Worm (Caenorhabditis elegans) whole organism, young adult: Measurements from ENCODE around the gene nhr-193.
"Not testable (repeated sequence)": the region's sequence is repeated elsewhere in the genome, so short reads cannot be mapped to it uniquely, and the experiment has no call there.

Experiments
- B0261.1 ChIP-seq: sonication (generic microtip); optimal IDR thresholded peaks from 2 replicates; lab custom pipeline; 2016; ENCODE audit warnings: mild to moderate bottlenecking, missing genetic modification characterization, moderate library complexity, missing compliant biosample characterization
- B0336.3 ChIP-seq: fragments of 200-800 bp; sonication (Bioruptor generic); IDR thresholded peaks from 2 replicates; pipeline ENCODE4 v1.3.6; 2022; ENCODE audit warnings: missing genetic modification characterization, missing compliant biosample characterization
- C17E4.6 ChIP-seq: fragments of 200-800 bp; sonication (Bioruptor generic); IDR thresholded peaks from 2 replicates; pipeline ENCODE4 v1.3.6; 2022; ENCODE audit warnings: missing genetic modification reagents, missing genetic modification characterization, missing compliant biosample characterization
- F55B11.4 ChIP-seq: sonication (generic microtip); optimal IDR thresholded peaks from 2 replicates; lab custom pipeline; 2016; ENCODE audit warnings: missing compliant biosample characterization, missing genetic modification characterization, borderline replicate concordance; ENCODE audit not compliant: insufficient read depth
- F57A8.1 ChIP-seq: fragments of 200-800 bp; sonication (Bioruptor generic); optimal IDR thresholded peaks from 2 replicates; lab custom pipeline; 2018; ENCODE audit warnings: mild to moderate bottlenecking, missing genetic modification characterization, moderate library complexity, missing compliant biosample characterization
- Y53F4B.3 ChIP-seq: fragments of 200-800 bp; sonication (Bioruptor generic); IDR thresholded peaks from 2 replicates; pipeline ENCODE4 v1.3.6; 2022; ENCODE audit warnings: missing genetic modification reagents, missing genetic modification characterization, missing compliant biosample characterization
- Y53G8AR.9 ChIP-seq: fragments of 200-800 bp; sonication (Bioruptor generic); conservative IDR thresholded peaks from 2 replicates; pipeline ENCODE4 v1.3.6; 2022; ENCODE audit warnings: missing genetic modification reagents, missing genetic modification characterization, missing compliant biosample characterization
- Y56A3A.18 ChIP-seq: fragments of 200-800 bp; sonication (Bioruptor generic); IDR thresholded peaks from 2 replicates; pipeline ENCODE4 v1.3.6; 2022; ENCODE audit warnings: missing genetic modification reagents, missing genetic modification characterization, missing compliant biosample characterization
- Y67H2A.10 ChIP-seq: fragments of 200-800 bp; sonication (Bioruptor generic); conservative IDR thresholded peaks from 2 replicates; pipeline ENCODE4 v1.3.6; 2022; ENCODE audit warnings: missing genetic modification reagents, missing genetic modification characterization, missing compliant biosample characterization
- Y79H2A.3 ChIP-seq: fragments of 200-800 bp; sonication (Bioruptor generic); conservative IDR thresholded peaks from 2 replicates; pipeline ENCODE4 v1.3.6; 2022; ENCODE audit warnings: missing genetic modification reagents, missing genetic modification characterization, missing compliant biosample characterization
- bed-1 ChIP-seq: fragments of 200-800 bp; sonication (Bioruptor generic); IDR thresholded peaks from 2 replicates; pipeline ENCODE4 v1.3.6; 2022; ENCODE audit warnings: missing genetic modification reagents, missing genetic modification characterization, missing compliant biosample characterization
- ceh-40 ChIP-seq: fragments of 200-800 bp; sonication (Bioruptor generic); IDR thresholded peaks from 2 replicates; pipeline ENCODE4 v1.3.6; 2022; ENCODE audit warnings: missing genetic modification characterization, missing compliant biosample characterization
- egrh-3 ChIP-seq: fragments of 200-800 bp; sonication (Bioruptor generic); IDR thresholded peaks from 2 replicates; pipeline ENCODE4 v1.3.6; 2022; ENCODE audit warnings: missing genetic modification reagents, missing genetic modification characterization, missing compliant biosample characterization
- ekl-4 ChIP-seq: fragments of 200-800 bp; sonication (Bioruptor generic); IDR thresholded peaks from 2 replicates; pipeline ENCODE4 v1.3.6; 2022; ENCODE audit warnings: missing genetic modification reagents, missing genetic modification characterization, missing compliant biosample characterization
- fkh-3 ChIP-seq: sonication (generic microtip); optimal IDR thresholded peaks from 2 replicates; lab custom pipeline; 2016; ENCODE audit warnings: mild to moderate bottlenecking, missing genetic modification characterization, missing compliant biosample characterization
- hmg-20 ChIP-seq: fragments of 200-800 bp; sonication (Bioruptor generic); IDR thresholded peaks from 2 replicates; pipeline ENCODE4 v1.3.6; 2022; ENCODE audit warnings: missing genetic modification reagents, missing genetic modification characterization, missing compliant biosample characterization
- hrde-1 ChIP-seq: sonication (generic microtip); optimal IDR thresholded peaks from 2 replicates; lab custom pipeline; 2016; ENCODE audit warnings: missing genetic modification characterization, mild to moderate bottlenecking, missing compliant biosample characterization, moderate library complexity, missing genotype, missing genetic modification reagents, borderline replicate concordance
- hsf-1 ChIP-seq: fragments of 200-800 bp; sonication (Bioruptor generic); IDR thresholded peaks from 2 replicates; pipeline ENCODE4 v1.3.6; 2022; ENCODE audit warnings: missing genetic modification reagents, missing genetic modification characterization, missing compliant biosample characterization
- lsl-1 ChIP-seq: fragments of 200-800 bp; sonication (Bioruptor generic); optimal IDR thresholded peaks from 2 replicates; lab custom pipeline; 2018; ENCODE audit warnings: mild to moderate bottlenecking, missing genetic modification characterization, moderate library complexity, missing compliant biosample characterization
- lsy-27 ChIP-seq: sonication (generic microtip); optimal IDR thresholded peaks from 2 replicates; lab custom pipeline; 2017; ENCODE audit warnings: missing genetic modification characterization, mild to moderate bottlenecking, missing compliant biosample characterization, antibody characterized with exemption, missing genotype, borderline replicate concordance; ENCODE audit not compliant: insufficient read depth
- madf-10 ChIP-seq: sonication (generic microtip); optimal IDR thresholded peaks from 2 replicates; lab custom pipeline; 2016; ENCODE audit warnings: mild to moderate bottlenecking, missing genetic modification characterization, missing compliant biosample characterization
- madf-3 ChIP-seq: fragments of 200-800 bp; sonication (Bioruptor generic); IDR thresholded peaks from 2 replicates; pipeline ENCODE4 v1.3.6; 2022; ENCODE audit warnings: missing genetic modification reagents, missing genetic modification characterization, missing compliant biosample characterization
- madf-6 ChIP-seq: fragments of 200-800 bp; sonication (Bioruptor generic); IDR thresholded peaks from 2 replicates; pipeline ENCODE4 v1.3.6; 2022; ENCODE audit warnings: missing genetic modification reagents, missing genetic modification characterization, missing compliant biosample characterization
- nfya-2 ChIP-seq: fragments of 200-800 bp; sonication (Bioruptor generic); IDR thresholded peaks from 2 replicates; pipeline ENCODE4 v1.3.6; 2022; ENCODE audit warnings: missing genetic modification reagents, missing genetic modification characterization, missing compliant biosample characterization
- pha-4 ChIP-seq: fragments of 150-350 bp; sonication (generic microtip); optimal IDR thresholded peaks from 2 replicates; lab custom pipeline; 2014; ENCODE audit warnings: missing biosample characterization, missing genetic modification reagents, missing genetic modification characterization
- rcor-1 ChIP-seq: fragments of 200-800 bp; sonication (Bioruptor generic); IDR thresholded peaks from 2 replicates; pipeline ENCODE4 v1.3.6; 2022; ENCODE audit warnings: missing genetic modification reagents, missing genetic modification characterization, missing compliant biosample characterization
- rec-8 ChIP-seq, 2 experiments: sonication (generic microtip); optimal IDR thresholded peaks; 2 replicates each; lab custom pipeline; 2016; ENCODE audit warnings: mild to moderate bottlenecking in 2 of 2, missing genetic modification characterization in 2 of 2, missing genetic modification reagents in 2 of 2, missing genotype in 2 of 2, missing biosample characterization in 1 of 2, missing compliant biosample characterization in 1 of 2, moderate library complexity in 1 of 2
- repo-1 ChIP-seq: sonication (generic microtip); optimal IDR thresholded peaks from 2 replicates; lab custom pipeline; 2017; ENCODE audit warnings: mild to moderate bottlenecking, missing genetic modification characterization, missing compliant biosample characterization
- snpc-3.4 ChIP-seq: sonication (generic microtip); optimal IDR thresholded peaks from 2 replicates; lab custom pipeline; 2017; ENCODE audit warnings: missing genetic modification characterization, mild to moderate bottlenecking, missing compliant biosample characterization, antibody characterized with exemption, moderate library complexity, missing genotype, missing genetic modification reagents
- unc-62 ChIP-seq: fragments of 150-350 bp; optimal IDR thresholded peaks from 2 replicates; lab custom pipeline; 2014; ENCODE audit warnings: missing biosample characterization, missing genetic modification reagents, missing genetic modification characterization
- zfh-2 ChIP-seq: fragments of 200-800 bp; sonication (Bioruptor generic); conservative IDR thresholded peaks from 2 replicates; pipeline ENCODE4 v1.3.6; 2022; ENCODE audit warnings: missing genetic modification reagents, missing genetic modification characterization, missing compliant biosample characterization
- ztf-22 ChIP-seq: fragments of 200-800 bp; sonication (Bioruptor generic); optimal IDR thresholded peaks from 2 replicates; lab custom pipeline; 2018; ENCODE audit warnings: mild to moderate bottlenecking, missing genetic modification characterization, moderate library complexity, missing compliant biosample characterization
- ztf-25 ChIP-seq: fragments of 200-800 bp; sonication (Bioruptor generic); IDR thresholded peaks from 2 replicates; pipeline ENCODE4 v1.3.6; 2022; ENCODE audit warnings: missing genetic modification reagents, missing genetic modification characterization, missing compliant biosample characterization
- ztf-28 ChIP-seq: fragments of 200-800 bp; sonication (Bioruptor generic); IDR thresholded peaks from 2 replicates; pipeline ENCODE4 v1.3.6; 2022; ENCODE audit warnings: missing genetic modification reagents, missing genetic modification characterization, missing compliant biosample characterization

nhr-193 gene

ce11 chrV:16377188-16377587 is 35.1 kb downstream of the nhr-193 start:
- no peak for TF ChIP-seq lsy-27 (tag; lab: Kevin White, UChicago)
- TF ChIP-seq Y53G8AR.9 (GFP tag; lab: Robert Waterston, UW) = no peak
- no peak for TF ChIP-seq pha-4 (tag; lab: Kevin White, UChicago)
- TF ChIP-seq zfh-2 (GFP tag; lab: Robert Waterston, UW) = peak; percentile 68
- no peak for TF ChIP-seq madf-3
- no peak for TF ChIP-seq ztf-22
- no peak for TF ChIP-seq ztf-28 (GFP tag; lab: Robert Waterston, UW)
- peak; percentile 5 for TF ChIP-seq fkh-3 (tag; lab: Kevin White, UChicago)
- TF ChIP-seq Y79H2A.3 = no peak
- 0 out of 2 replicates have a peak, but pooled peaks have one; percentile 46 for TF ChIP-seq C17E4.6
- no peak for TF ChIP-seq snpc-3.4 (tag; lab: Kevin White, UChicago)
- TF ChIP-seq egrh-3 (GFP tag; lab: Robert Waterston, UW) = peak; percentile 64; the same call in 1 of the 2 replicates
- no peak for TF ChIP-seq hmg-20 (GFP tag; lab: Robert Waterston, UW)

ce11 chrV:16377849-16378248 is 35.7 kb downstream of the nhr-193 start, which contains the start of gene F13A7.1:
F13A7.1 (minus strand) TSS chrV:16377949.
- TF ChIP-seq Y53G8AR.9 (GFP tag; lab: Robert Waterston, UW) = no peak
- no peak for TF ChIP-seq nfya-2 (GFP tag; lab: Robert Waterston, UW)
- TF ChIP-seq madf-6 (GFP tag; lab: Robert Waterston, UW) = no peak
- no peak for TF ChIP-seq ceh-40 (GFP tag; lab: Robert Waterston, UW)

- no peak for TF ChIP-seq F55B11.4 (tag; lab: Kevin White, UChicago)
- no peak for TF ChIP-seq nfya-2 (GFP tag; lab: Robert Waterston, UW)
- no peak for TF ChIP-seq snpc-3.4 (tag; lab: Kevin White, UChicago)
- TF ChIP-seq madf-10 (tag; lab: Kevin White, UChicago) = no peak
- TF ChIP-seq egrh-3 (GFP tag; lab: Robert Waterston, UW) = no peak
- no peak for TF ChIP-seq F57A8.1 (GFP tag; lab: Kevin White, UChicago)
- no peak for TF ChIP-seq B0336.3
- no peak for TF ChIP-seq madf-6 (GFP tag; lab: Robert Waterston, UW)
- TF ChIP-seq rcor-1 (GFP tag; lab: Robert Waterston, UW) = no peak
Observed at ce11 chrV:16382949-16383348, 40.8 kb downstream of the nhr-193 start.

ce11 chrV:16383729-16384128 is 41.6 kb downstream of the nhr-193 start, which contains the start of gene F13A7.7:
F13A7.7 (minus strand) TSS chrV:16383829.
- not testable (repeated sequence) for TF ChIP-seq hrde-1; zfh-2 (GFP tag; lab: Robert Waterston, UW); repo-1 (tag; lab: Kevin White, UChicago)

- TF ChIP-seq hsf-1 (GFP tag; lab: Robert Waterston, UW) (no peak), Y67H2A.10 (no peak), Y79H2A.3 (no peak), pha-4 (tag; lab: Kevin White, UChicago) (no peak), ekl-4 (GFP tag; lab: Robert Waterston, UW) (no peak), Y53F4B.3 (GFP tag; lab: Robert Waterston, UW) (no peak), rec-8 (tag; optimal IDR thresholded peaks at IDR 0.05; lab: Kevin White, UChicago) (no peak), ztf-22 (no peak), B0336.3 (no peak), ztf-25 (no peak), bed-1 (no peak), Y56A3A.18 (no peak), unc-62 (GFP tag; lab: Kevin White, UChicago) (no peak), F55B11.4 (tag; lab: Kevin White, UChicago) (no peak), lsl-1 (GFP tag; lab: Kevin White, UChicago) (no peak), B0261.1 (no peak), zfh-2 (GFP tag; lab: Robert Waterston, UW) (no peak)
Observed at ce11 chrV:16388268-16388667, 46.2 kb downstream of the nhr-193 start, which contains the start of gene sri-65. sri-65 (minus strand) TSS chrV:16388368.
